Worm (Caenorhabditis elegans): ENCODE data around the gene F22F7.12.

Gene F22F7.12

ce11 chrV:2175242-2175641, 30.9 kb upstream of the F22F7.12 start, which contains the start of gene C45H4.18:
Gene C45H4.18, plus strand, starts transcription at chrV:2175542.
- TF ChIP-seq crh-2 (tag; optimal IDR thresholded peaks at IDR 0.05) = no peak
- no peak for TF ChIP-seq ZK546.5 (tag; optimal IDR thresholded peaks at IDR 0.05)
- TF ChIP-seq ama-1 (optimal IDR thresholded peaks at IDR 0.05) = no peak
- TF ChIP-seq nhr-77 (tag; optimal IDR thresholded peaks at IDR 0.05) = no peak
- TF ChIP-seq peb-1 (tag; optimal IDR thresholded peaks at IDR 0.05) = no peak

- no peak for TF ChIP-seq ceh-82 (tag; optimal IDR thresholded peaks at IDR 0.05)
- TF ChIP-seq ama-1 (optimal IDR thresholded peaks at IDR 0.05) = no peak
- no peak for TF ChIP-seq sma-9 (GFP tag; optimal IDR thresholded peaks at IDR 0.05)
- TF ChIP-seq sma-9 (tag; optimal IDR thresholded peaks at IDR 0.05) = no peak
- no peak for TF ChIP-seq egl-27 (tag; optimal IDR thresholded peaks at IDR 0.05)
These were observed 30.2 kb upstream of the F22F7.12 start for ce11 chrV:2174465-2174864.

- TF ChIP-seq ZK546.5 (tag; optimal IDR thresholded peaks at IDR 0.05) (no peak), ceh-82 (tag; optimal IDR thresholded peaks at IDR 0.05) (no peak), ztf-4 (tag; optimal IDR thresholded peaks at IDR 0.05) (no peak), peb-1 (tag; optimal IDR thresholded peaks at IDR 0.05) (no peak), R02D3.7 (tag; optimal IDR thresholded peaks at IDR 0.05) (no peak), nhr-77 (tag; optimal IDR thresholded peaks at IDR 0.05) (no peak), mab-5 (tag; optimal IDR thresholded peaks at IDR 0.05) (no peak), F13H6.1 (tag; optimal IDR thresholded peaks at IDR 0.05) (no peak), lin-13 (GFP tag; optimal IDR thresholded peaks at IDR 0.05) (no peak), ztf-11 (tag; optimal IDR thresholded peaks at IDR 0.05) (no peak), zag-1 (tag; optimal IDR thresholded peaks at IDR 0.05) (no peak), ztf-1 (GFP tag; conservative IDR thresholded peaks at IDR 0.05) (no peak), elt-1 (tag; optimal IDR thresholded peaks at IDR 0.05) (no peak), nhr-237 (tag; optimal IDR thresholded peaks at IDR 0.05) (no peak)
These were observed 22.4 kb upstream of the F22F7.12 start, which contains the start of gene srbc-19 for ce11 chrV:2166679-2167078. Gene srbc-19, minus strand, starts transcription at chrV:2166779.

ce11 chrV:2163735-2164134, 19.4 kb upstream of the F22F7.12 start, which contains the start of gene str-255:
Gene str-255, minus strand, starts transcription at chrV:2163835.
- TF ChIP-seq alr-1 (tag; optimal IDR thresholded peaks at IDR 0.05) = no peak
- no peak for TF ChIP-seq nhr-77 (tag; optimal IDR thresholded peaks at IDR 0.05)
- no peak for TF ChIP-seq lin-11 (tag; optimal IDR thresholded peaks at IDR 0.05)
- TF ChIP-seq C34F6.9 (tag; optimal IDR thresholded peaks at IDR 0.05) = no peak
- no peak for TF ChIP-seq nhr-23 (tag; optimal IDR thresholded peaks at IDR 0.05)
- no peak for TF ChIP-seq nhr-237 (tag; optimal IDR thresholded peaks at IDR 0.05)
- TF ChIP-seq gmeb-1 (tag; optimal IDR thresholded peaks at IDR 0.05) = no peak
- no peak for TF ChIP-seq zag-1 (tag; optimal IDR thresholded peaks at IDR 0.05)
- TF ChIP-seq lsy-2 (tag; optimal IDR thresholded peaks at IDR 0.05) = no peak

ce11 chrV:2159331-2159730, 15.0 kb upstream of the F22F7.12 start, which contains the start of gene C45H4.14:
Gene C45H4.14, minus strand, starts transcription at chrV:2159431.
- TF ChIP-seq gmeb-1 (tag; optimal IDR thresholded peaks at IDR 0.05) (no peak), F13H6.1 (tag; optimal IDR thresholded peaks at IDR 0.05) (no peak)

ce11 chrV:2156830-2157229, 12.5 kb upstream of the F22F7.12 start, which contains the start of gene srbc-22:
Gene srbc-22, plus strand, starts transcription at chrV:2157130.
- TF ChIP-seq nhr-77 (tag; optimal IDR thresholded peaks at IDR 0.05) (no peak), unc-39 (tag; optimal IDR thresholded peaks at IDR 0.05) (no peak), unc-55 (GFP tag; optimal IDR thresholded peaks at IDR 0.05) (no peak), skn-1 (tag; optimal IDR thresholded peaks at IDR 0.05) (no peak), mab-5 (tag; optimal IDR thresholded peaks at IDR 0.05) (no peak)

- TF ChIP-seq blmp-1 (tag; optimal IDR thresholded peaks at IDR 0.05; ENCODE audit: insufficient read depth) (no peak), mdl-1 (tag; optimal IDR thresholded peaks at IDR 0.05) (no peak), nhr-11 (tag; optimal IDR thresholded peaks at IDR 0.05) (no peak)
These were observed 10.9 kb upstream of the F22F7.12 start, which contains the start of gene srbc-21 for ce11 chrV:2155232-2155631. Gene srbc-21, plus strand, starts transcription at chrV:2155532.

Measured in whole organism, L2 larva.